Fruit fly (Drosophila melanogaster) whole organism, embryonic: ENCODE results near the gene Vps26.
A peak's percentile ranks its signal among the peaks of the same experiment; 100 is the strongest.

Source experiments
- Ada2b ChIP-seq: fragments of 200-800 bp; sonication (Bioruptor generic); IDR thresholded peaks from 2 replicates; pipeline ENCODE4 v1.3.6; 2022; ENCODE audit warnings: missing biosample characterization, missing genetic modification characterization
- CG10543 ChIP-seq: fragments of 200-800 bp; sonication (Bioruptor generic); optimal IDR thresholded peaks from 3 replicates; lab custom pipeline; 2017; ENCODE audit warnings: missing biosample characterization, mild to moderate bottlenecking, missing genetic modification characterization, moderate library complexity
- CG12155 ChIP-seq: fragments of 200-800 bp; sonication (Bioruptor generic); optimal IDR thresholded peaks from 3 replicates; lab custom pipeline; 2016; ENCODE audit warnings: missing biosample characterization, missing genetic modification characterization
- CG12299 ChIP-seq: fragments of 200-800 bp; sonication (Bioruptor generic); optimal IDR thresholded peaks from 2 replicates; lab custom pipeline; 2018; ENCODE audit warnings: missing biosample characterization, mild to moderate bottlenecking, missing genetic modification characterization
- CG12744 ChIP-seq: fragments of 200-800 bp; sonication (Bioruptor generic); optimal IDR thresholded peaks from 2 replicates; lab custom pipeline; 2016; ENCODE audit warnings: missing biosample characterization, missing genetic modification characterization
- CG12942 ChIP-seq: fragments of 200-800 bp; sonication (Bioruptor generic); optimal IDR thresholded peaks from 3 replicates; lab custom pipeline; 2016; ENCODE audit warnings: missing biosample characterization, missing genetic modification characterization
- CG14710 ChIP-seq: fragments of 200-800 bp; sonication (Bioruptor generic); optimal IDR thresholded peaks from 3 replicates; lab custom pipeline; 2019; ENCODE audit warnings: missing biosample characterization, mild to moderate bottlenecking, missing genetic modification characterization, moderate library complexity
- CG15011 ChIP-seq: fragments of 200-800 bp; sonication (Bioruptor generic); optimal IDR thresholded peaks from 3 replicates; lab custom pipeline; 2018; ENCODE audit warnings: missing biosample characterization, mild to moderate bottlenecking, missing genetic modification characterization
- CG18764 ChIP-seq: fragments of 200-800 bp; sonication (Bioruptor generic); optimal IDR thresholded peaks from 3 replicates; lab custom pipeline; 2016; ENCODE audit warnings: missing biosample characterization, missing genetic modification characterization
- CG3847 ChIP-seq: fragments of 200-800 bp; sonication (Bioruptor generic); IDR thresholded peaks from 2 replicates; pipeline ENCODE4 v1.3.6; 2022; ENCODE audit warnings: missing biosample characterization, missing genetic modification characterization
- CG4617 ChIP-seq: fragments of 200-800 bp; sonication (Bioruptor generic); optimal IDR thresholded peaks from 3 replicates; lab custom pipeline; 2016; ENCODE audit warnings: missing biosample characterization, missing genetic modification characterization, borderline replicate concordance
- CG6765 ChIP-seq: fragments of 200-800 bp; sonication (Bioruptor generic); optimal IDR thresholded peaks from 3 replicates; lab custom pipeline; 2017; ENCODE audit warnings: missing biosample characterization, mild to moderate bottlenecking, missing genetic modification characterization
- CG6813 ChIP-seq: fragments of 200-800 bp; sonication (Bioruptor generic); optimal IDR thresholded peaks from 2 replicates; lab custom pipeline; 2017; ENCODE audit warnings: missing biosample characterization, missing genetic modification characterization, mild to moderate bottlenecking, moderate library complexity, missing genetic modification reagents
- CG7786 ChIP-seq: fragments of 200-800 bp; sonication (Bioruptor generic); optimal IDR thresholded peaks from 2 replicates; lab custom pipeline; 2016; ENCODE audit warnings: missing biosample characterization, missing genetic modification characterization
- CG7963 ChIP-seq: fragments of 200-800 bp; sonication (Bioruptor generic); IDR thresholded peaks from 3 replicates; pipeline ENCODE4 v1.3.6; 2022; ENCODE audit warnings: missing biosample characterization, missing genetic modification characterization; ENCODE audit not compliant: partially characterized antibody
- CG9215 ChIP-seq: fragments of 200-800 bp; sonication (Bioruptor generic); IDR thresholded peaks from 2 replicates; pipeline ENCODE4 v1.3.6; 2022; ENCODE audit warnings: missing biosample characterization, missing genetic modification characterization
- CG9609 ChIP-seq: fragments of 200-800 bp; sonication (Bioruptor generic); optimal IDR thresholded peaks from 3 replicates; lab custom pipeline; 2016; ENCODE audit warnings: missing biosample characterization, missing genetic modification characterization
- CG9932 ChIP-seq: fragments of 200-800 bp; sonication (Bioruptor generic); IDR thresholded peaks from 2 replicates; pipeline ENCODE4 v1.3.6; 2022; ENCODE audit warnings: missing biosample characterization, missing genetic modification characterization
- CoRest ChIP-seq: fragments of 200-800 bp; sonication (Bioruptor generic); optimal IDR thresholded peaks from 3 replicates; lab custom pipeline; 2018; ENCODE audit warnings: missing biosample characterization, mild to moderate bottlenecking, missing genetic modification characterization, moderate library complexity
- D ChIP-seq, 2 experiments: fragments of 200-800 bp in 1 of 2; fragments of >200 bp in 1 of 2; sonication (Bioruptor generic) in 1 of 2; optimal IDR thresholded peaks; 2 replicates in 1 of 2; 3 replicates in 1 of 2; lab custom pipeline; 2017; ENCODE audit warnings: mild to moderate bottlenecking in 1 of 2, missing biosample characterization in 1 of 2, missing genetic modification characterization in 1 of 2, missing genetic modification reagents in 1 of 2
- Doc2 ChIP-seq: fragments of 200-800 bp; sonication (Bioruptor generic); IDR thresholded peaks from 2 replicates; pipeline ENCODE4 v1.3.6; 2022; ENCODE audit warnings: missing biosample characterization, missing genetic modification characterization
- Dref ChIP-seq: fragments of 200-800 bp; sonication (Bioruptor generic); IDR thresholded peaks from 2 replicates; pipeline ENCODE4 v1.3.6; 2022; ENCODE audit warnings: missing biosample characterization, missing genetic modification characterization
- Drgx ChIP-seq: fragments of 200-800 bp; sonication (Bioruptor generic); IDR thresholded peaks from 2 replicates; pipeline ENCODE4 v1.3.6; 2022; ENCODE audit warnings: missing biosample characterization, missing genetic modification characterization
- E2f1 ChIP-seq: fragments of 200-800 bp; sonication (Bioruptor generic); IDR thresholded peaks from 2 replicates; pipeline ENCODE4 v1.3.6; 2022; ENCODE audit warnings: missing biosample characterization, missing genetic modification characterization
- E2f2 ChIP-seq: fragments of 200-800 bp; sonication (Bioruptor generic); IDR thresholded peaks from 2 replicates; pipeline ENCODE4 v1.3.6; 2022; ENCODE audit warnings: missing biosample characterization, missing genetic modification characterization
- Ets65A ChIP-seq: fragments of 200-800 bp; sonication (Bioruptor generic); peaks from one replicate; lab custom pipeline; 2016; ENCODE audit warnings: missing biosample characterization, missing genetic modification characterization
- HHEX ChIP-seq: fragments of 200-800 bp; sonication (Bioruptor generic); optimal IDR thresholded peaks from 3 replicates; lab custom pipeline; 2017; ENCODE audit warnings: missing biosample characterization, mild to moderate bottlenecking, missing genetic modification characterization, missing genetic modification reagents
- HLH4C ChIP-seq: fragments of 200-800 bp; sonication (Bioruptor generic); IDR thresholded peaks from 3 replicates; pipeline ENCODE4 v1.3.6; 2022; ENCODE audit warnings: missing biosample characterization, missing genetic modification characterization; ENCODE audit not compliant: partially characterized antibody
- Mrtf ChIP-seq: fragments of 200-800 bp; sonication (Bioruptor generic); IDR thresholded peaks from 3 replicates; pipeline ENCODE4 v1.3.6; 2022; ENCODE audit warnings: missing biosample characterization, missing genetic modification characterization
- Opbp ChIP-seq: fragments of 200-800 bp; sonication (Bioruptor generic); IDR thresholded peaks from 3 replicates; pipeline ENCODE4 v1.3.6; 2022; ENCODE audit warnings: missing biosample characterization, missing genetic modification characterization; ENCODE audit not compliant: partially characterized antibody
- Ssrp ChIP-seq: fragments of 200-800 bp; sonication (Bioruptor generic); optimal IDR thresholded peaks from 2 replicates; lab custom pipeline; 2018; ENCODE audit warnings: missing biosample characterization, mild to moderate bottlenecking, missing genetic modification characterization, moderate library complexity
- Tbp ChIP-seq: fragments of >200 bp; optimal IDR thresholded peaks from 2 replicates; lab custom pipeline; 2018; ENCODE audit warnings: missing biosample characterization, missing genetic modification characterization
- al ChIP-seq: fragments of 200-800 bp; sonication (Bioruptor generic); IDR thresholded peaks from 2 replicates; pipeline ENCODE4 v1.3.6; 2022; ENCODE audit warnings: missing biosample characterization, missing genetic modification characterization
- aop ChIP-seq: fragments of 200-800 bp; sonication (Bioruptor generic); IDR thresholded peaks from 2 replicates; pipeline ENCODE4 v1.3.6; 2022; ENCODE audit warnings: missing biosample characterization, missing genetic modification characterization
- ara ChIP-seq: fragments of 200-800 bp; sonication (Bioruptor generic); IDR thresholded peaks from 2 replicates; pipeline ENCODE4 v1.3.6; 2022; ENCODE audit warnings: missing biosample characterization, missing genetic modification characterization
- bbx ChIP-seq: fragments of 200-800 bp; sonication (Bioruptor generic); IDR thresholded peaks from 2 replicates; pipeline ENCODE4 v1.3.6; 2022; ENCODE audit warnings: missing biosample characterization, missing genetic modification characterization; ENCODE audit not compliant: partially characterized antibody
- cato ChIP-seq: fragments of 200-800 bp; sonication (Bioruptor generic); optimal IDR thresholded peaks from 2 replicates; lab custom pipeline; 2016; ENCODE audit warnings: missing biosample characterization, missing genetic modification characterization, borderline replicate concordance
- chif ChIP-seq, 2 experiments: fragments of 200-800 bp; sonication (Bioruptor generic); optimal IDR thresholded peaks; 3 replicates each; lab custom pipeline; 2016; ENCODE audit warnings: missing biosample characterization in 2 of 2, missing genetic modification characterization in 2 of 2
- chinmo ChIP-seq: fragments of 200-800 bp; sonication (Bioruptor generic); IDR thresholded peaks from 4 replicates; pipeline ENCODE4 v1.3.6; 2022; ENCODE audit warnings: missing biosample characterization, missing genetic modification characterization; ENCODE audit not compliant: partially characterized antibody
- en ChIP-seq: fragments of 200-800 bp; sonication (Bioruptor generic); optimal IDR thresholded peaks from 2 replicates; lab custom pipeline; 2016; ENCODE audit warnings: missing biosample characterization, missing genetic modification characterization
- fd3F ChIP-seq: fragments of 200-800 bp; sonication (Bioruptor generic); optimal IDR thresholded peaks from 2 replicates; lab custom pipeline; 2018; ENCODE audit warnings: missing biosample characterization, mild to moderate bottlenecking, missing genetic modification characterization, moderate library complexity
- fru ChIP-seq: fragments of >200 bp; optimal IDR thresholded peaks from 2 replicates; lab custom pipeline; 2017
- gsb ChIP-seq: fragments of 200-800 bp; sonication (Bioruptor generic); IDR thresholded peaks from 2 replicates; pipeline ENCODE4 v1.3.6; 2022; ENCODE audit warnings: missing biosample characterization, missing genetic modification characterization
- hth ChIP-seq: fragments of >200 bp; optimal IDR thresholded peaks from 2 replicates; lab custom pipeline; 2017; ENCODE audit warnings: inconsistent platforms
- pho ChIP-seq: fragments of 200-800 bp; sonication (Bioruptor generic); optimal IDR thresholded peaks from 2 replicates; lab custom pipeline; 2016; ENCODE audit warnings: missing biosample characterization, missing genetic modification characterization
- sens ChIP-seq: fragments of 200-800 bp; sonication (Bioruptor generic); peaks from one replicate; lab custom pipeline; 2016; ENCODE audit warnings: missing biosample characterization, missing genetic modification characterization
- slou ChIP-seq: fragments of 200-800 bp; sonication (Bioruptor generic); optimal IDR thresholded peaks from 3 replicates; lab custom pipeline; 2016; ENCODE audit warnings: missing biosample characterization, missing genetic modification characterization
- sqz ChIP-seq: fragments of 200-800 bp; sonication (Bioruptor generic); optimal IDR thresholded peaks from 3 replicates; lab custom pipeline; 2018; ENCODE audit warnings: missing biosample characterization, mild to moderate bottlenecking, missing genetic modification characterization
- trem ChIP-seq: fragments of 200-800 bp; optimal IDR thresholded peaks from 3 replicates; lab custom pipeline; 2019; ENCODE audit warnings: missing biosample characterization, mild to moderate bottlenecking, missing genetic modification characterization, moderate library complexity
- usp ChIP-seq: fragments of >200 bp; optimal IDR thresholded peaks from 2 replicates; lab custom pipeline; 2017; ENCODE audit warnings: missing biosample characterization, missing genetic modification characterization
- zf30C ChIP-seq: fragments of 200-800 bp; sonication (Bioruptor generic); optimal IDR thresholded peaks from 3 replicates; lab custom pipeline; 2018; ENCODE audit warnings: missing biosample characterization, mild to moderate bottlenecking, missing genetic modification characterization

The Vps26 gene

dm6 chrX:1900123-1900818 lies 26.6 kb downstream of the Vps26 start, which contains the start of gene arm (continued):
- TF ChIP-seq CG7963 (GFP tag; lab: Robert Waterston, UW) (0 out of 3 replicates have a peak, but pooled peaks have one; percentile 35), CG4617 (GFP tag; lab: Kevin White, UChicago) (peak; percentile 19), Drgx (no peak), Tbp (GFP tag; lab: Kevin White, UChicago) (no peak), en (no peak), sqz (GFP tag; lab: Kevin White, UChicago) (peak; percentile 23), CG12744 (GFP tag; lab: Kevin White, UChicago) (no peak), Doc2 (GFP tag; lab: Robert Waterston, UW) (no peak), CG9932 (GFP tag; lab: Robert Waterston, UW) (0 out of 2 replicates have a peak, but pooled peaks have one; percentile 42), HHEX (GFP tag; lab: Kevin White, UChicago) (no peak), HLH4C (GFP tag; lab: Robert Waterston, UW) (peak; percentile 26; the same call in 1 of the 3 replicates), CG12155 (GFP tag; lab: Kevin White, UChicago) (no peak), CG15011 (GFP tag; lab: Kevin White, UChicago) (no peak), fru (lab: Kevin White, UChicago) (no peak), E2f2 (GFP tag; lab: Robert Waterston, UW) (peak; percentile 85), ara (no peak), E2f1 (GFP tag; lab: Robert Waterston, UW) (no peak), Ets65A (peak; percentile 53), usp (GFP tag; lab: Kevin White, UChicago) (no peak), chif (GFP tag; optimal IDR thresholded peaks at IDR 0.05; lab: Kevin White, UChicago) (no peak), al (GFP tag; lab: Robert Waterston, UW) (no peak), Dref (GFP tag; lab: Robert Waterston, UW) (peak; percentile 65), CoRest (tag; lab: Kevin White, UChicago) (peak; percentile 4), Ada2b (GFP tag; lab: Robert Waterston, UW) (no peak), gsb (GFP tag; lab: Robert Waterston, UW) (no peak), CG18764 (GFP tag; lab: Kevin White, UChicago) (no peak), slou (GFP tag; lab: Kevin White, UChicago) (no peak), zf30C (GFP tag; lab: Kevin White, UChicago) (no peak), cato (GFP tag; lab: Kevin White, UChicago) (no peak), bbx (no peak), sens (peak; percentile 61), Opbp (no peak), CG9215 (no peak), pho (GFP tag; lab: Kevin White, UChicago) (no peak), chinmo (GFP tag; lab: Robert Waterston, UW) (no peak), CG6813 (GFP tag; lab: Kevin White, UChicago) (no peak), CG3847 (GFP tag; lab: Robert Waterston, UW) (0 out of 2 replicates have a peak, but pooled peaks have one; percentile 10), trem (peak; percentile 98), CG9609 (GFP tag; lab: Kevin White, UChicago) (no peak), CG12942 (GFP tag; lab: Kevin White, UChicago) (no peak), Ssrp (tag; lab: Kevin White, UChicago) (no peak), CG14710 (tag; lab: Kevin White, UChicago) (peak; percentile 6), hth (lab: Kevin White, UChicago) (no peak), CG6765 (no peak), D (optimal IDR thresholded peaks at IDR 0.05; lab: Kevin White, UChicago) (no peak), D (GFP tag; optimal IDR thresholded peaks at IDR 0.05; lab: Kevin White, UChicago) (no peak), fd3F (no peak), Mrtf (GFP tag; lab: Robert Waterston, UW) (no peak), aop (GFP tag; lab: Robert Waterston, UW) (no peak), CG10543 (no peak), CG7786 (no peak), CG12299 (tag; lab: Kevin White, UChicago) (no peak)
